Worm (Caenorhabditis elegans): ENCODE data around the gene phy-2.
"Not testable (repeated sequence)": the region's sequence is repeated elsewhere in the genome, so short reads cannot be mapped to it uniquely, and the experiment has no call there.

Gene phy-2

DNA sequence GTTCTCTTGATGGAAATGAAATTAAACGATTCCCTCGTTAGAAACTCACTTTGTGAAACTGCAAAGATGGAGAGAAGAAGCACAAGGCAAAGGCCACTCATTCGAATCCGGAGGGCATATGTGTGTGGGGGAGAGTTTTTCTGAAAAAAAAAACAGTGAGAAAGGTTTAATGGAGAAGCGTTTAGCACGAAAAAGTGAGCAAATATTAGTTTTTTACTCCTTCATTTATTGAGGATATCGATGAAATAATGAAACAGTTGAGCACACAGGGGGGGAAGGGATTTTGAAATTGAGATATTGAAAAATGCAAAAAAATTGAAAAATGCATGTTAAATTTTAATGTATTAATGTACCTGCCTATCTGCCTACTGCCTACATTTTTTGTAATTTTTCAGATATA lies 37.6 kb downstream of the phy-2 start, which contains the start of gene nlr-1:
TSS of gene nlr-1 (minus strand) at position 101 of the 400 bp plus-strand sequence.
- not testable (repeated sequence) for TF ChIP-seq klf-2 (GFP tag; conservative IDR thresholded peaks at IDR 0.05); T22C8.4 (GFP tag; IDR thresholded peaks at IDR 0.05); med-1 (GFP tag; optimal IDR thresholded peaks at IDR 0.05; ENCODE audit: insufficient read depth)

DNA sequence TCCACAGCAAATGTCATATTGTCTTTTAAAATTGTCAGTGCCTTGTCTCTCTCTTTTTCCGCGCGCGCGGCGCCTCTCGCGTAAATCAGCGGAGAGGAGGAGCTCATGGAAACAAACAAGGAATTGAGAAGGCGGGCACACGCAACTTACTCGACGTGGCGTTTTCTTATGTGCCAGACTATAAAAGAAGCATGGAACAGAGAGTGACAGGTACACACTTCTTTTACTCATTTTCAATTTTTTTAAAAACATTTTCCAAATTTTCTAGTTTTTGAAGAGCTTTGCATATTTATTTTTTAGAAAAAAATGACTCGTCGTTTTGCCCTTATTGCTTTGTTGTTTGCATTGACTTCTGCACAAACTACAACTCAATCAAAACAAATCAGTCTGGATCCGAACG lies 47.8 kb downstream of the phy-2 start, which contains the start of gene F20B10.3:
TSS of gene F20B10.3 (plus strand) at position 301 of the 400 bp plus-strand sequence.
- no peak for TF ChIP-seq ref-1 (GFP tag; conservative IDR thresholded peaks at IDR 0.05)
- TF ChIP-seq tab-1 (GFP tag; IDR thresholded peaks at IDR 0.05), result no peak
- no peak for TF ChIP-seq ztf-23 (GFP tag; IDR thresholded peaks at IDR 0.05)
- TF ChIP-seq klf-2 (GFP tag; conservative IDR thresholded peaks at IDR 0.05), result no peak
- TF ChIP-seq cog-1 (tag; optimal IDR thresholded peaks at IDR 0.05), result no peak
- no peak for TF ChIP-seq ztf-29 (GFP tag; IDR thresholded peaks at IDR 0.05)
- TF ChIP-seq flt-1 (GFP tag; IDR thresholded peaks at IDR 0.05), result no peak
- no peak for TF ChIP-seq T22C8.4 (GFP tag; IDR thresholded peaks at IDR 0.05)
- no peak for TF ChIP-seq med-1 (GFP tag; optimal IDR thresholded peaks at IDR 0.05; ENCODE audit: insufficient read depth)

- no peak for TF ChIP-seq ztf-29 (GFP tag; IDR thresholded peaks at IDR 0.05)
- no peak for TF ChIP-seq flt-1 (GFP tag; IDR thresholded peaks at IDR 0.05)
- no peak for TF ChIP-seq T22C8.4 (GFP tag; IDR thresholded peaks at IDR 0.05)
- no peak for TF ChIP-seq cog-1 (tag; optimal IDR thresholded peaks at IDR 0.05)
- TF ChIP-seq ztf-23 (GFP tag; IDR thresholded peaks at IDR 0.05), result no peak
- no peak for TF ChIP-seq med-1 (GFP tag; optimal IDR thresholded peaks at IDR 0.05; ENCODE audit: insufficient read depth)
- no peak for TF ChIP-seq klf-2 (GFP tag; conservative IDR thresholded peaks at IDR 0.05)
- no peak for TF ChIP-seq ref-1 (GFP tag; conservative IDR thresholded peaks at IDR 0.05)
- TF ChIP-seq tab-1 (GFP tag; IDR thresholded peaks at IDR 0.05), result no peak
These were observed 50.2 kb downstream of the phy-2 start for ce11 chrIV:12165432-12166078.

ce11 chrIV:12162732-12163131 lies 53.1 kb downstream of the phy-2 start:
- TF ChIP-seq ztf-29 (GFP tag; IDR thresholded peaks at IDR 0.05) (no peak), flt-1 (GFP tag; IDR thresholded peaks at IDR 0.05) (no peak), ref-1 (GFP tag; conservative IDR thresholded peaks at IDR 0.05) (no peak), klf-2 (GFP tag; conservative IDR thresholded peaks at IDR 0.05) (no peak), cog-1 (tag; optimal IDR thresholded peaks at IDR 0.05) (no peak), T22C8.4 (GFP tag; IDR thresholded peaks at IDR 0.05) (no peak), ztf-23 (GFP tag; IDR thresholded peaks at IDR 0.05) (no peak), tab-1 (GFP tag; IDR thresholded peaks at IDR 0.05) (no peak), med-1 (GFP tag; optimal IDR thresholded peaks at IDR 0.05; ENCODE audit: insufficient read depth) (no peak)
